Fruit fly (Drosophila melanogaster) whole organism, embryonic: ENCODE data around the gene CG3104.

Experiments used
- CG10321 ChIP-seq: fragments of 200-800 bp; sonication (Bioruptor generic); IDR thresholded peaks from 2 replicates; pipeline ENCODE4 v1.3.6; 2022; ENCODE audit warnings: missing biosample characterization, missing genetic modification characterization
- CG11695 ChIP-seq: fragments of 200-800 bp; sonication (Bioruptor generic); IDR thresholded peaks from 3 replicates; pipeline ENCODE4 v1.3.6; 2022; ENCODE audit warnings: missing biosample characterization, missing genetic modification characterization
- CG12071 ChIP-seq: fragments of 200-800 bp; sonication (Bioruptor generic); optimal IDR thresholded peaks from 3 replicates; lab custom pipeline; 2018; ENCODE audit warnings: missing biosample characterization, mild to moderate bottlenecking, missing genetic modification characterization
- CG12219 ChIP-seq: fragments of 200-800 bp; sonication (Bioruptor generic); optimal IDR thresholded peaks from 3 replicates; lab custom pipeline; 2018; ENCODE audit warnings: missing biosample characterization, mild to moderate bottlenecking, missing genetic modification characterization
- CG12659 ChIP-seq: fragments of 200-800 bp; sonication (Bioruptor generic); optimal IDR thresholded peaks from 3 replicates; lab custom pipeline; 2017; ENCODE audit warnings: mild to moderate bottlenecking, missing biosample characterization, missing genetic modification reagents, missing genetic modification characterization
- CG13296 ChIP-seq: fragments of 200-800 bp; sonication (Bioruptor generic); optimal IDR thresholded peaks from 3 replicates; lab custom pipeline; 2018; ENCODE audit warnings: missing biosample characterization, mild to moderate bottlenecking, missing genetic modification characterization
- CG14050 ChIP-seq: fragments of 200-800 bp; sonication (Bioruptor generic); IDR thresholded peaks from 3 replicates; pipeline ENCODE4 v1.3.6; 2022; ENCODE audit warnings: missing biosample characterization, missing genetic modification characterization
- CG15514 ChIP-seq: fragments of 200-800 bp; sonication (Bioruptor generic); optimal IDR thresholded peaks from 3 replicates; lab custom pipeline; 2017; ENCODE audit warnings: missing biosample characterization, missing genetic modification characterization, mild to moderate bottlenecking, moderate library complexity, missing genetic modification reagents
- CG16813 ChIP-seq: fragments of 200-800 bp; sonication (Bioruptor generic); IDR thresholded peaks from 3 replicates; pipeline ENCODE4 v1.3.6; 2022; ENCODE audit warnings: missing biosample characterization, missing genetic modification characterization; ENCODE audit not compliant: partially characterized antibody
- CG17802 ChIP-seq: fragments of 200-800 bp; sonication (Bioruptor generic); optimal IDR thresholded peaks from 2 replicates; lab custom pipeline; 2018; ENCODE audit warnings: missing biosample characterization, mild to moderate bottlenecking, missing genetic modification characterization, moderate library complexity
- CG18599 ChIP-seq: fragments of 200-800 bp; sonication (Bioruptor generic); optimal IDR thresholded peaks from 3 replicates; lab custom pipeline; 2017; ENCODE audit warnings: missing biosample characterization, missing genetic modification characterization, mild to moderate bottlenecking, moderate library complexity, missing genetic modification reagents
- CG18619 ChIP-seq: fragments of 200-800 bp; sonication (Bioruptor generic); optimal IDR thresholded peaks from 3 replicates; lab custom pipeline; 2017; ENCODE audit warnings: missing biosample characterization, mild to moderate bottlenecking, missing genetic modification characterization
- CG2202 ChIP-seq: fragments of 200-800 bp; sonication (Bioruptor generic); optimal IDR thresholded peaks from 2 replicates; lab custom pipeline; 2018; ENCODE audit warnings: missing biosample characterization, mild to moderate bottlenecking, missing genetic modification characterization
- CG2712 ChIP-seq: fragments of 200-800 bp; optimal IDR thresholded peaks from 3 replicates; lab custom pipeline; 2019; ENCODE audit warnings: missing biosample characterization, mild to moderate bottlenecking, missing genetic modification characterization, moderate library complexity
- CG31365 ChIP-seq: fragments of 200-800 bp; sonication (Bioruptor generic); optimal IDR thresholded peaks from 2 replicates; lab custom pipeline; 2018; ENCODE audit warnings: missing biosample characterization, mild to moderate bottlenecking, missing genetic modification characterization
- CG31388 ChIP-seq: fragments of 200-800 bp; sonication (Bioruptor generic); optimal IDR thresholded peaks from 2 replicates; lab custom pipeline; 2016; ENCODE audit warnings: missing biosample characterization, missing genetic modification characterization
- CG32767 ChIP-seq: fragments of 200-800 bp; sonication (Bioruptor generic); IDR thresholded peaks from 2 replicates; pipeline ENCODE4 v1.3.6; 2022; ENCODE audit warnings: missing biosample characterization, missing genetic modification characterization
- CG32772 ChIP-seq: fragments of 200-800 bp; sonication (Bioruptor generic); IDR thresholded peaks from 2 replicates; pipeline ENCODE4 v1.3.6; 2022; ENCODE audit warnings: missing biosample characterization, missing genetic modification characterization
- CG3995 ChIP-seq: fragments of 200-800 bp; sonication (Bioruptor generic); optimal IDR thresholded peaks from 3 replicates; lab custom pipeline; 2016; ENCODE audit warnings: missing biosample characterization, missing genetic modification characterization
- CG4854 ChIP-seq: fragments of 200-800 bp; sonication (Bioruptor generic); optimal IDR thresholded peaks from 2 replicates; lab custom pipeline; 2016; ENCODE audit warnings: missing biosample characterization, missing genetic modification characterization, inconsistent platforms
- CG6791 ChIP-seq: fragments of 200-800 bp; sonication (Bioruptor generic); IDR thresholded peaks from 3 replicates; pipeline ENCODE4 v1.3.6; 2022; ENCODE audit warnings: missing biosample characterization, missing genetic modification characterization; ENCODE audit not compliant: partially characterized antibody
- CG7987 ChIP-seq: fragments of 200-800 bp; sonication (Bioruptor generic); optimal IDR thresholded peaks from 2 replicates; lab custom pipeline; 2018; ENCODE audit warnings: missing biosample characterization, mild to moderate bottlenecking, missing genetic modification characterization, moderate library complexity
- CG8281 ChIP-seq: fragments of 200-800 bp; sonication (Bioruptor generic); optimal IDR thresholded peaks from 2 replicates; lab custom pipeline; 2018; ENCODE audit warnings: missing biosample characterization, mild to moderate bottlenecking, missing genetic modification characterization, moderate library complexity
- CG9437 ChIP-seq: fragments of 200-800 bp; sonication (Bioruptor generic); optimal IDR thresholded peaks from 2 replicates; lab custom pipeline; 2018; ENCODE audit warnings: missing biosample characterization, mild to moderate bottlenecking, missing genetic modification characterization
- Deaf1 ChIP-seq: fragments of 200-800 bp; optimal IDR thresholded peaks from 3 replicates; lab custom pipeline; 2019; ENCODE audit warnings: missing biosample characterization, mild to moderate bottlenecking, missing genetic modification characterization, moderate library complexity
- ERR ChIP-seq: fragments of 200-800 bp; sonication (Bioruptor generic); optimal IDR thresholded peaks from 2 replicates; lab custom pipeline; 2016; ENCODE audit warnings: missing biosample characterization, missing genetic modification characterization
- GATAe ChIP-seq: fragments of 200-800 bp; sonication (Bioruptor generic); conservative IDR thresholded peaks from 2 replicates; pipeline ENCODE4 v1.3.6; 2022; ENCODE audit warnings: missing biosample characterization, missing genetic modification characterization
- H15 ChIP-seq: fragments of 200-800 bp; sonication (Bioruptor generic); IDR thresholded peaks from 3 replicates; pipeline ENCODE4 v1.3.6; 2022; ENCODE audit warnings: missing biosample characterization, missing genetic modification characterization
- Hmx ChIP-seq: fragments of 200-800 bp; sonication (Bioruptor generic); optimal IDR thresholded peaks from 2 replicates; lab custom pipeline; 2016; ENCODE audit warnings: missing biosample characterization, missing genetic modification characterization
- Hr78 ChIP-seq, 2 experiments: fragments of 200-800 bp in 1 of 2; fragments of >200 bp in 1 of 2; sonication (Bioruptor generic) in 1 of 2; optimal IDR thresholded peaks; 2 replicates each; lab custom pipeline; 2017 to 2019; ENCODE audit warnings: missing biosample characterization in 2 of 2, missing genetic modification characterization in 2 of 2, mild to moderate bottlenecking in 1 of 2, moderate library complexity in 1 of 2
- Lpt ChIP-seq: fragments of >200 bp; optimal IDR thresholded peaks from 2 replicates; lab custom pipeline; 2018; ENCODE audit warnings: missing biosample characterization, missing genetic modification characterization
- Nf-YA ChIP-seq: fragments of 200-800 bp; sonication (Bioruptor generic); IDR thresholded peaks from 2 replicates; pipeline ENCODE4 v1.3.6; 2022; ENCODE audit warnings: missing biosample characterization, missing genetic modification characterization
- Taf1 ChIP-seq: fragments of 200-800 bp; sonication (Bioruptor generic); IDR thresholded peaks from 2 replicates; pipeline ENCODE4 v1.3.6; 2022; ENCODE audit warnings: missing biosample characterization, missing genetic modification characterization
- Trl ChIP-seq, 3 experiments: fragments of >200 bp in 2 of 3; fragments of 200-800 bp in 1 of 3; sonication (Bioruptor generic) in 1 of 3; optimal IDR thresholded peaks; 2 replicates in 1 of 3; 3 replicates in 2 of 3; lab custom pipeline; 2016 to 2017; ENCODE audit warnings: missing biosample characterization in 1 of 3, missing genetic modification characterization in 1 of 3
- bbx ChIP-seq: fragments of 200-800 bp; sonication (Bioruptor generic); IDR thresholded peaks from 2 replicates; pipeline ENCODE4 v1.3.6; 2022; ENCODE audit warnings: missing biosample characterization, missing genetic modification characterization; ENCODE audit not compliant: partially characterized antibody
- cato ChIP-seq: fragments of 200-800 bp; sonication (Bioruptor generic); optimal IDR thresholded peaks from 2 replicates; lab custom pipeline; 2016; ENCODE audit warnings: missing biosample characterization, missing genetic modification characterization, borderline replicate concordance
- croc ChIP-seq: fragments of 200-800 bp; sonication (Bioruptor generic); conservative IDR thresholded peaks from 3 replicates; pipeline ENCODE4 v1.3.6; 2022; ENCODE audit warnings: missing biosample characterization, missing genetic modification characterization
- en ChIP-seq: fragments of 200-800 bp; sonication (Bioruptor generic); optimal IDR thresholded peaks from 2 replicates; lab custom pipeline; 2016; ENCODE audit warnings: missing biosample characterization, missing genetic modification characterization
- exex ChIP-seq: fragments of 200-800 bp; sonication (Bioruptor generic); optimal IDR thresholded peaks from 4 replicates; lab custom pipeline; 2018; ENCODE audit warnings: missing biosample characterization, mild to moderate bottlenecking, missing genetic modification characterization, moderate library complexity
- luna ChIP-seq: fragments of 200-800 bp; sonication (Bioruptor generic); optimal IDR thresholded peaks from 2 replicates; lab custom pipeline; 2016; ENCODE audit warnings: missing biosample characterization, missing genetic modification characterization
- onecut ChIP-seq: fragments of 200-800 bp; sonication (Bioruptor generic); IDR thresholded peaks from 2 replicates; pipeline ENCODE4 v1.3.6; 2022; ENCODE audit warnings: missing biosample characterization, missing genetic modification characterization
- pfk ChIP-seq: fragments of 200-800 bp; sonication (Bioruptor generic); optimal IDR thresholded peaks from 2 replicates; lab custom pipeline; 2018; ENCODE audit warnings: missing biosample characterization, mild to moderate bottlenecking, missing genetic modification characterization, moderate library complexity
- prd ChIP-seq, 3 experiments: fragments of >200 bp in 2 of 3; fragments of 200-800 bp in 1 of 3; sonication (Bioruptor generic) in 1 of 3; optimal IDR thresholded peaks in 2 of 3; IDR thresholded peaks in 1 of 3; 2 replicates in 2 of 3; 3 replicates in 1 of 3; pipeline versions ENCODE4 v1.3.6 to Lab custom; 2017 to 2022; ENCODE audit warnings: missing biosample characterization in 1 of 3, missing genetic modification characterization in 1 of 3
- pros ChIP-seq: fragments of 200-800 bp; sonication (Bioruptor generic); optimal IDR thresholded peaks from 3 replicates; lab custom pipeline; 2019; ENCODE audit warnings: missing biosample characterization, mild to moderate bottlenecking, missing genetic modification characterization, moderate library complexity
- pum ChIP-seq: fragments of 200-800 bp; sonication (Bioruptor generic); optimal IDR thresholded peaks from 2 replicates; lab custom pipeline; 2016; ENCODE audit warnings: missing biosample characterization, missing genetic modification characterization
- repo ChIP-seq: fragments of 200-800 bp; sonication (Bioruptor generic); optimal IDR thresholded peaks from 2 replicates; lab custom pipeline; 2016; ENCODE audit warnings: missing biosample characterization, missing genetic modification characterization
- sug ChIP-seq: fragments of 200-800 bp; optimal IDR thresholded peaks from 2 replicates; lab custom pipeline; 2019; ENCODE audit warnings: missing biosample characterization, mild to moderate bottlenecking, missing genetic modification characterization, moderate library complexity
- tgo ChIP-seq: fragments of 200-800 bp; sonication (Bioruptor generic); IDR thresholded peaks from 3 replicates; pipeline ENCODE4 v1.3.6; 2022; ENCODE audit warnings: missing biosample characterization, missing genetic modification characterization
- vfl ChIP-seq: fragments of 200-800 bp; sonication (Bioruptor generic); optimal IDR thresholded peaks from 2 replicates; lab custom pipeline; 2016; ENCODE audit warnings: missing biosample characterization, missing genetic modification characterization

The CG3104 gene

dm6 chr2L:2900392-2901028, 44.9 kb upstream of the CG3104 start (continued):
- TF ChIP-seq CG6791 (GFP tag; lab: Robert Waterston, UW) (no peak), repo (GFP tag; lab: Kevin White, UChicago) (no peak), CG31365 (tag; lab: Kevin White, UChicago) (no peak), pum (no peak), CG15514 (no peak), Taf1 (GFP tag; lab: Robert Waterston, UW) (no peak), CG13296 (no peak), CG17802 (no peak), Trl (optimal IDR thresholded peaks at IDR 0.05; lab: Kevin White, UChicago) (peak in 1 of 2 experiments; percentile 48), Trl (GFP tag; optimal IDR thresholded peaks at IDR 0.05; lab: Kevin White, UChicago) (no peak), CG8281 (tag; lab: Kevin White, UChicago) (no peak), CG12071 (GFP tag; lab: Kevin White, UChicago) (no peak), cato (GFP tag; lab: Kevin White, UChicago) (no peak), prd (optimal IDR thresholded peaks at IDR 0.05; lab: Kevin White, UChicago) (no peak), prd (GFP tag; IDR thresholded peaks at IDR 0.05; lab: Robert Waterston, UW) (no peak), sug (tag; lab: Kevin White, UChicago) (peak; percentile 68), CG12659 (GFP tag; lab: Kevin White, UChicago) (no peak), CG31388 (GFP tag; lab: Kevin White, UChicago) (no peak), CG32772 (GFP tag; lab: Robert Waterston, UW) (0 out of 2 replicates have a peak, but pooled peaks have one; percentile 12), CG2712 (no peak), exex (tag; lab: Kevin White, UChicago) (peak; percentile 79), luna (GFP tag; lab: Kevin White, UChicago) (no peak), H15 (no peak), CG3995 (GFP tag; lab: Kevin White, UChicago) (no peak), CG4854 (GFP tag; lab: Kevin White, UChicago) (no peak), CG32767 (GFP tag; lab: Robert Waterston, UW) (no peak), CG14050 (GFP tag; lab: Robert Waterston, UW) (no peak), en (GFP tag; lab: Kevin White, UChicago) (no peak), CG16813 (GFP tag; lab: Robert Waterston, UW) (no peak), CG9437 (GFP tag; lab: Kevin White, UChicago) (no peak), Lpt (GFP tag; lab: Kevin White, UChicago) (no peak), tgo (GFP tag; lab: Robert Waterston, UW) (no peak), bbx (GFP tag; lab: Robert Waterston, UW) (no peak), CG2202 (tag; lab: Kevin White, UChicago) (no peak), CG11695 (GFP tag; lab: Robert Waterston, UW) (0 out of 3 replicates have a peak, but pooled peaks have one; percentile 8), CG18599 (GFP tag; lab: Kevin White, UChicago) (no peak), pros (GFP tag; lab: Kevin White, UChicago) (no peak), CG7987 (GFP tag; lab: Kevin White, UChicago) (peak; percentile 98), croc (GFP tag; lab: Robert Waterston, UW) (no peak), onecut (no peak), Hr78 (GFP tag; optimal IDR thresholded peaks at IDR 0.05; lab: Kevin White, UChicago) (peak in 1 of 2 experiments; percentile 57), ERR (GFP tag; lab: Kevin White, UChicago) (peak; percentile 23), Hmx (GFP tag; lab: Kevin White, UChicago) (no peak), CG12219 (GFP tag; lab: Kevin White, UChicago) (no peak), CG18619 (GFP tag; lab: Kevin White, UChicago) (no peak), GATAe (GFP tag; lab: Robert Waterston, UW) (peak; percentile 79), Deaf1 (tag; lab: Kevin White, UChicago) (peak; percentile 6), Nf-YA (no peak), CG10321 (GFP tag; lab: Robert Waterston, UW) (peak; percentile 63; the same call in 1 of the 2 replicates), pfk (GFP tag; lab: Kevin White, UChicago) (no peak), vfl (GFP tag; lab: Kevin White, UChicago) (no peak)
